Worm (Caenorhabditis elegans): Measurements from ENCODE around the gene ttr-45.

The ttr-45 gene

ce11 chrIV:13240842-13241143 lies 13.2 kb upstream of the ttr-45 start, which contains the start of gene lin-54:
TSS of gene lin-54 (plus strand) at chrIV:13241044.
- no peak for TF ChIP-seq unc-62 (GFP tag; optimal IDR thresholded peaks at IDR 0.05)
- TF ChIP-seq Y55F3AM.14 (GFP tag; optimal IDR thresholded peaks at IDR 0.05) = no peak
- no peak for TF ChIP-seq peb-1 (tag; optimal IDR thresholded peaks at IDR 0.05)
- no peak for TF ChIP-seq nhr-6 (tag; optimal IDR thresholded peaks at IDR 0.05)
- TF ChIP-seq mbf-1 (tag; optimal IDR thresholded peaks at IDR 0.05) = no peak
- TF ChIP-seq mdl-1 (tag; optimal IDR thresholded peaks at IDR 0.05) = no peak
- TF ChIP-seq nhr-11 (tag; optimal IDR thresholded peaks at IDR 0.05) = no peak
- TF ChIP-seq mab-5 (tag; optimal IDR thresholded peaks at IDR 0.05) = no peak
- no peak for TF ChIP-seq ZK546.5 (tag; optimal IDR thresholded peaks at IDR 0.05)
- no peak for TF ChIP-seq sma-9 (GFP tag; optimal IDR thresholded peaks at IDR 0.05)
- TF ChIP-seq sma-9 (tag; optimal IDR thresholded peaks at IDR 0.05) = no peak
- TF ChIP-seq lin-39 (tag; optimal IDR thresholded peaks at IDR 0.05) = no peak
- TF ChIP-seq F13H6.1 (tag; optimal IDR thresholded peaks at IDR 0.05) = no peak
- TF ChIP-seq nhr-129 (tag; optimal IDR thresholded peaks at IDR 0.05) = no peak
- TF ChIP-seq nhr-12 (tag; optimal IDR thresholded peaks at IDR 0.05) = no peak
- TF ChIP-seq nhr-23 (tag; optimal IDR thresholded peaks at IDR 0.05) = no peak

ce11 chrIV:13241340-13241739 lies 12.7 kb upstream of the ttr-45 start:
- TF ChIP-seq unc-62 (GFP tag; optimal IDR thresholded peaks at IDR 0.05) (no peak), ceh-16 (tag; optimal IDR thresholded peaks at IDR 0.05) (no peak), sma-3 (GFP tag; optimal IDR thresholded peaks at IDR 0.05) (no peak), blmp-1 (tag; optimal IDR thresholded peaks at IDR 0.05; ENCODE audit: insufficient read depth) (no peak), nhr-237 (tag; optimal IDR thresholded peaks at IDR 0.05) (no peak), R02D3.7 (tag; optimal IDR thresholded peaks at IDR 0.05) (no peak), lsy-2 (tag; optimal IDR thresholded peaks at IDR 0.05) (no peak), lin-39 (tag; optimal IDR thresholded peaks at IDR 0.05) (no peak), ama-1 (optimal IDR thresholded peaks at IDR 0.05) (no peak), elt-3 (tag; optimal IDR thresholded peaks at IDR 0.05) (no peak), peb-1 (tag; optimal IDR thresholded peaks at IDR 0.05) (no peak), snpc-4 (tag; optimal IDR thresholded peaks at IDR 0.05) (no peak), F13H6.1 (tag; optimal IDR thresholded peaks at IDR 0.05) (no peak), skn-1 (tag; optimal IDR thresholded peaks at IDR 0.05) (no peak), sma-9 (GFP tag; optimal IDR thresholded peaks at IDR 0.05) (no peak), sma-9 (tag; optimal IDR thresholded peaks at IDR 0.05) (no peak), Y55F3AM.14 (GFP tag; optimal IDR thresholded peaks at IDR 0.05) (no peak), C34F6.9 (tag; optimal IDR thresholded peaks at IDR 0.05) (no peak), gmeb-1 (tag; optimal IDR thresholded peaks at IDR 0.05) (no peak), nhr-23 (tag; optimal IDR thresholded peaks at IDR 0.05) (no peak)

ce11 chrIV:13243375-13243774 lies 10.7 kb upstream of the ttr-45 start, which contains the start of gene JC8.4:
TSS of gene JC8.4 (plus strand) at chrIV:13243675.
- TF ChIP-seq unc-55 (GFP tag; optimal IDR thresholded peaks at IDR 0.05) (no peak), egl-27 (tag; optimal IDR thresholded peaks at IDR 0.05) (no peak), elt-1 (tag; optimal IDR thresholded peaks at IDR 0.05) (no peak), mdl-1 (tag; optimal IDR thresholded peaks at IDR 0.05) (no peak), R02D3.7 (tag; optimal IDR thresholded peaks at IDR 0.05) (no peak), C34F6.9 (tag; optimal IDR thresholded peaks at IDR 0.05) (no peak)

ce11 chrIV:13244024-13244423 lies 10.0 kb upstream of the ttr-45 start, which contains the start of gene cox-11:
TSS of gene cox-11 (plus strand) at chrIV:13244324.
- no peak for TF ChIP-seq nhr-12 (tag; optimal IDR thresholded peaks at IDR 0.05)
- no peak for TF ChIP-seq ceh-82 (tag; optimal IDR thresholded peaks at IDR 0.05)
- no peak for TF ChIP-seq sma-9 (GFP tag; optimal IDR thresholded peaks at IDR 0.05)
- no peak for TF ChIP-seq sma-9 (tag; optimal IDR thresholded peaks at IDR 0.05)
- no peak for TF ChIP-seq ZK546.5 (tag; optimal IDR thresholded peaks at IDR 0.05)
- no peak for TF ChIP-seq nhr-25 (tag; optimal IDR thresholded peaks at IDR 0.05)

- TF ChIP-seq ztf-11 (tag; optimal IDR thresholded peaks at IDR 0.05) (no peak), dmd-4 (tag; optimal IDR thresholded peaks at IDR 0.05) (no peak), ZK546.5 (tag; optimal IDR thresholded peaks at IDR 0.05) (no peak), egl-27 (tag; optimal IDR thresholded peaks at IDR 0.05) (no peak), unc-62 (GFP tag; optimal IDR thresholded peaks at IDR 0.05) (no peak)
These were observed 7.1 kb upstream of the ttr-45 start, which contains the start of gene JC8.7 for ce11 chrIV:13246961-13247360. TSS of gene JC8.7 (plus strand) at chrIV:13247261.
